Fruit fly (Drosophila melanogaster): Measurements from ENCODE around the gene Vps33B.

DNA sequence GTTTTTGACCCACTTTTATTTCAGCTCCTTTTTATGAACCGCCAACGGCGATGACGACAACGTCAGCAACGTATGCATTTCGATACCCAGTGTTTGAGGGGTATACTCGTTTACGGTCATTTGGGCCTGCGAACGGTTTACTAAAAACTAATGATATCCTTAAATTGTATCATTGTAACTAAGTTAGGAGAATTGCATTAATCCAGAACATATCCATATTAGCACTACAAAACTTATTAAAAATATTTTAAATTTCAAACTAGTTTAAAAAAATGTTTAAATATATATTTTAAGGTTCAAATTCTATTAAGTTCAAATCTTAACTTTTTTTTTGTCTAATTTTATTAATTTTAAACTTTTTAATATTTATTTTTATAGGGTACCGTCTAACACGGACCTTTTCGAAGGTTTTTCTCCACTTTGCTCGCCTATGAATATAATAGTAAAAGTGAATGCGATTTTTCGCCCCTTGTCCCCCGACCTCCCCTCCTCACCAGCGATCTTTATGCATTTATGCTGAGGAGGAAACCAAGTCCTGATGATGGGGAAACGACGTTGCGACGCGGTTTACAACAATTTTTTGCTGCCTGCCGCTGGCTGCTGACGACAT, 14.0 kb upstream of the Vps33B start:
- TF ChIP-seq repo (GFP tag; optimal IDR thresholded peaks at IDR 0.05) = no peak
- no peak for TF ChIP-seq Sry-β (GFP tag; optimal IDR thresholded peaks at IDR 0.05)
